Worm (Caenorhabditis elegans) whole organism, L4/young adult: ENCODE data around the gene patr-1.

Source experiments
- dao-5 ChIP-seq: sonication (generic microtip); optimal IDR thresholded peaks from 2 replicates; lab custom pipeline; 2016; ENCODE audit warnings: missing genotype, missing genetic modification characterization, moderate library complexity, missing compliant biosample characterization
- him-1 ChIP-seq: sonication (generic microtip); optimal IDR thresholded peaks from 2 replicates; lab custom pipeline; 2016; ENCODE audit warnings: missing genotype, missing genetic modification reagents, missing genetic modification characterization, missing compliant biosample characterization

DNA sequence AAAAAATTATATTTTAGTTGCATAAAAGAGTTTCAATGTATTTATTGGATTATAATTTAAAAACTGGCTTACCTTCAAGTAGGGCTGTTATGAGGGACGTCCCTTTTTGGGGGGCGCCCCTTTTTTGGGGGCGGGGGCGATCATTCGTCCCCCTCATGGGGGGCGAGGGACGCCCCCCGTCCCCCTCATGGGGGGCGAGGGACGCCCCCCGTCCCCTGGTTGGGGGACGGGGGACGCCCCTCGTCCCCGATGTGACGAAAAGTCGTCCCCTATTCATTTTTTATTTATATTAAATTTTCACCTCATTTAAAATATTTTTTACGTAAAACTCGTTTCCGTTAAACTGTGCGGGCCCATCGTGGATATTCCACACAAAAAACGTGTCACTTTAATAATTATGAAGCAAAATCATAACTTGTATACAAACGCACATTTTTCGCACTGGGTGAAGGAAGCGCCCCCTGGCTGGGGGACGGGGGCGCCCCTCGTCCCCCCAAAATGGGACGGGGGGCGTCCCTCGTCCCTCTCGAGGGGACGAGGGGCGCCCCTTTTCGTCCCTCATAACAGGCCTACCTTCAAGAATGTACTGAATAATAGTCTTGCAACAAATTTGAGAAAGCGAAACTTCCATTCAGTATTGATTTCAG is 12.1 kb downstream of the patr-1 start:
- no peak for TF ChIP-seq him-1
- TF ChIP-seq dao-5 (tag; lab: Kevin White, UChicago), result no peak
